Fruit fly (Drosophila melanogaster): ENCODE results near the gene CG4907.
A peak's percentile ranks its signal among the peaks of the same experiment; 100 is the strongest.

Gene CG4907

DNA sequence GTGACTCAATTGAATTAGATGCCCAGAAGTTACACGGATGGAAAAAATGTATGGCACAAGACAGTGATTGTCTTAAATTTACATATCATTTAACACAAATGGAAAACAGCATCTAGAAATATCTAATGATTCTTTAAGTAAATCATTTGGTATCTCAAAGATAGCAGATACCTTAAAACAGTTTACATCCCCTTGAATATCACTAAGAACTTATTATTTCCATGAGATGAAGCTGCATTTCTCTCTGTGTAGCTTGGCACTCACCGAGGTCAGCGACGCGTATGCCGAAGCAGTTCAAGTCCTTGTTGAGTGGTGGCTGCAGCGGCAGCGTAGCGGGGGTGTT lies 9.0 kb upstream of the CG4907 start (continued):
- TF ChIP-seq sim (GFP tag; IDR thresholded peaks at IDR 0.05) (no peak), CG6254 (GFP tag; optimal IDR thresholded peaks at IDR 0.05) (no peak), CG3407 (GFP tag; optimal IDR thresholded peaks at IDR 0.05) (no peak), CG3163 (GFP tag; optimal IDR thresholded peaks at IDR 0.05) (no peak), CG8924 (tag; optimal IDR thresholded peaks at IDR 0.05) (peak; percentile 25), bigmax (GFP tag; optimal IDR thresholded peaks at IDR 0.05) (no peak), CG16813 (GFP tag; IDR thresholded peaks at IDR 0.05; ENCODE audit: partially characterized antibody) (no peak), Scr (GFP tag; IDR thresholded peaks at IDR 0.05; ENCODE audit: partially characterized antibody) (no peak), ems (GFP tag; optimal IDR thresholded peaks at IDR 0.05) (no peak), CG6689 (GFP tag; IDR thresholded peaks at IDR 0.05) (no peak), fd3F (GFP tag; optimal IDR thresholded peaks at IDR 0.05) (no peak), sens-2 (GFP tag; IDR thresholded peaks at IDR 0.05) (no peak), tll (GFP tag; optimal IDR thresholded peaks at IDR 0.05) (no peak), MTF-1 (GFP tag; optimal IDR thresholded peaks at IDR 0.05; ENCODE audit: borderline replicate concordance) (no peak), Oaz (GFP tag; IDR thresholded peaks at IDR 0.05) (no peak), CG6765 (GFP tag; optimal IDR thresholded peaks at IDR 0.05) (no peak), ssp (GFP tag; IDR thresholded peaks at IDR 0.05) (no peak), Ssrp (tag; optimal IDR thresholded peaks at IDR 0.05) (peak; percentile 31), Rx (GFP tag; IDR thresholded peaks at IDR 0.05) (no peak), CG10654 (GFP tag; optimal IDR thresholded peaks at IDR 0.05) (no peak), Hr39 (optimal IDR thresholded peaks at IDR 0.05) (no peak), mld (GFP tag; IDR thresholded peaks at IDR 0.05; ENCODE audit: partially characterized antibody) (no peak), abd-A (tag; optimal IDR thresholded peaks at IDR 0.05) (no peak), luna (GFP tag; optimal IDR thresholded peaks at IDR 0.05) (no peak), CG34224 (GFP tag; IDR thresholded peaks at IDR 0.05; ENCODE audit: partially characterized antibody) (no peak), CG15479 (GFP tag; optimal IDR thresholded peaks at IDR 0.05) (no peak), CG11085 (GFP tag; IDR thresholded peaks at IDR 0.05) (no peak), sr (GFP tag; IDR thresholded peaks at IDR 0.05) (no peak)

- no peak for TF ChIP-seq zfh2 (GFP tag; optimal IDR thresholded peaks at IDR 0.05)
- TF ChIP-seq nerfin-1 (tag; optimal IDR thresholded peaks at IDR 0.05) = peak; percentile 98
- TF ChIP-seq tap (tag; optimal IDR thresholded peaks at IDR 0.05) = peak; percentile 13
- TF ChIP-seq abd-A (tag; optimal IDR thresholded peaks at IDR 0.05) = peak; percentile 59
- TF ChIP-seq Camta (GFP tag; optimal IDR thresholded peaks at IDR 0.05) = no peak
- no peak for TF ChIP-seq scrt (GFP tag; optimal IDR thresholded peaks at IDR 0.05)
- TF ChIP-seq D19A (tag; optimal IDR thresholded peaks at IDR 0.05) = peak; percentile 94
- TF ChIP-seq CrebB (tag; optimal IDR thresholded peaks at IDR 0.05) = no peak
- TF ChIP-seq CG8388 (GFP tag; optimal IDR thresholded peaks at IDR 0.05) = no peak
- no peak for TF ChIP-seq chn (GFP tag; optimal IDR thresholded peaks at IDR 0.05)
- peak; percentile 49 for TF ChIP-seq Med (GFP tag)
- peak; percentile 41 for TF ChIP-seq row (GFP tag; IDR thresholded peaks at IDR 0.05)
- no peak for TF ChIP-seq CG1792 (GFP tag; optimal IDR thresholded peaks at IDR 0.05)
- peak; percentile 77 for TF ChIP-seq Hey (tag; optimal IDR thresholded peaks at IDR 0.05)
- TF ChIP-seq pros (GFP tag; optimal IDR thresholded peaks at IDR 0.05) = peak; percentile 99
- TF ChIP-seq Ets65A (GFP tag) = peak; percentile 35
- 0 out of 3 replicates have a peak, but pooled peaks have one; percentile 39 for TF ChIP-seq CG2199 (GFP tag; IDR thresholded peaks at IDR 0.05)
- peak; percentile 79 for TF ChIP-seq gsb-n (tag; optimal IDR thresholded peaks at IDR 0.05)
- no peak for TF ChIP-seq corto (GFP tag; optimal IDR thresholded peaks at IDR 0.05)
- peak; percentile 73 for TF ChIP-seq sd (tag; optimal IDR thresholded peaks at IDR 0.05)
- TF ChIP-seq kni (GFP tag; optimal IDR thresholded peaks at IDR 0.05) = peak; percentile 18
- TF ChIP-seq oc (tag; optimal IDR thresholded peaks at IDR 0.05) = peak; percentile 42
- peak; percentile 42 for TF ChIP-seq sens (GFP tag)
- TF ChIP-seq CG9437 (GFP tag; optimal IDR thresholded peaks at IDR 0.05) = no peak
These were observed 8.5 kb upstream of the CG4907 start for dm6 chr3R:22718937-22719606.

Measured in whole organism, embryonic.